Worm (Caenorhabditis elegans) whole organism, L4/young adult: Measurements from ENCODE around the gene T23F4.2.

Experiments used
- W03F9.2 ChIP-seq: fragments of 150-350 bp; optimal IDR thresholded peaks from 2 replicates; lab custom pipeline; 2014; ENCODE audit warnings: missing biosample characterization, missing genetic modification characterization
- dao-5 ChIP-seq: sonication (generic microtip); optimal IDR thresholded peaks from 2 replicates; lab custom pipeline; 2016; ENCODE audit warnings: missing genotype, missing genetic modification characterization, moderate library complexity, missing compliant biosample characterization
- him-1 ChIP-seq: sonication (generic microtip); optimal IDR thresholded peaks from 2 replicates; lab custom pipeline; 2016; ENCODE audit warnings: missing genotype, missing genetic modification reagents, missing genetic modification characterization, missing compliant biosample characterization

Gene T23F4.2

DNA sequence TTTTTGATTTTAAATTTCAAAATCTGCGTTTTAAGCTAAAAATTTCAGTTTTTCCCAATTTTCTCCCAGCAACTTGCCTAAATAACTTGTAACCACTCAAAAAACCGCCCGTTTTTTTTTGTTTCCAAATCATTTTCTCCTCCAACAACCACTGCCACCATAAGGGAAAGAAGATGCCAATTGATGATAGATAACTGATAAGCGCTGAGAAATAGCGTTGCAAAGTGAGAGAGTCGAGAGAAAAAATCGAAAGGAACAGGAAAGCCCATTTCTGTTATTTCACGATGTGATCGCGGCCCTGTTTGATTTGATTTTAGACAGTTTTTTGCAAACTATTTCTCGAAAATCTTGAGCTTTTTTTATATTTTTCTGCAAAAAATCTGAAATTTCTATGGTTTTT, 26.3 kb downstream of the T23F4.2 start:
- TF ChIP-seq dao-5 (tag; lab: Kevin White, UChicago) (no peak), W03F9.2 (tag; lab: Kevin White, UChicago) (no peak), him-1 (no peak)

- TF ChIP-seq W03F9.2 (tag; lab: Kevin White, UChicago) (no peak), him-1 (no peak)
These were observed 28.5 kb downstream of the T23F4.2 start for ce11 chrII:1191853-1192252.

ce11 chrII:1196129-1196528, 32.8 kb downstream of the T23F4.2 start:
- no peak for TF ChIP-seq dao-5 (tag; lab: Kevin White, UChicago)
- no peak for TF ChIP-seq him-1
- TF ChIP-seq W03F9.2 (tag; lab: Kevin White, UChicago) = no peak

DNA sequence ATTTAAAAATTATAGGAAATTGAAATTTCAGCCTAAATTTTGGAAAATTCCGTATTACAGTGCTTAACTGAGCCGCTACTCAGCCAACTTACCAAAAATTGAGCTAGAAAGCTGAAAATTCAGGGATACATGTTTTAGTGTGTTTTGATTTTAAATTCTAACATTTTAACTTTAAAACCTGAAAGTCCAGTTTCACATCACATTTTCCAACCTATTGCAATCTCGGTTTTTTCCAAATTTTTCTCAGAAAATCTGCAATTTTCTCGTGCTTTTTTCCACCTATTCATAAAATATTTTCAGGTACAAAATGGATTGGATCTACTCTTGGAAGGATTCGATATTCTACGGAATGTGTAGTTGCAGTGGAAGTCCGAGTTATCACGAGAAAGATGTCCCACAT, 33.7 kb downstream of the T23F4.2 start, which contains the start of gene F53A10.2:
TSS of gene F53A10.2 (plus strand) at position 301 of the 400 bp plus-strand sequence.
- TF ChIP-seq W03F9.2 (tag; lab: Kevin White, UChicago) (no peak), him-1 (no peak), dao-5 (tag; lab: Kevin White, UChicago) (no peak)

DNA sequence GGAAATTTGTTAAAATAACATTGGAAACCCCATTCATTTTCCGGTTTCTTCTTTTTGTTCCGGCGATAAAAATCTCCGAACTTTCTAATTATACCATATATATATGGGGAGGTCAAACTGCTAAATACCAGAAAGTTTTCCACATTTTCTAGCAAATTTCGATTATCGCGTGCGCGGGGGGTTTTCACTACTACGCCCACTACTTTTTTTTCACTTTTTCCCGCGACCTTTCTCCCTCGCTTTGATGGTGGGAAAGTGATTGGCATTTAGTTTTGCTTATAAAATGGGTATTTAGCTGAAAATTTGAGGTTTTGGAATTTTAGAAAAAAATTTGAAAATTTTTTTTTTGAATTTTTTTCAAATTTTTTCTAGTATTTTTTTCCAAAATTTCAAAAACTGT, 36.6 kb downstream of the T23F4.2 start:
- no peak for TF ChIP-seq dao-5 (tag; lab: Kevin White, UChicago)
- no peak for TF ChIP-seq W03F9.2 (tag; lab: Kevin White, UChicago)
- TF ChIP-seq him-1 = no peak

- TF ChIP-seq W03F9.2 (tag; lab: Kevin White, UChicago) = no peak
- TF ChIP-seq him-1 = no peak
- TF ChIP-seq dao-5 (tag; lab: Kevin White, UChicago) = no peak
These were observed 40.1 kb downstream of the T23F4.2 start for ce11 chrII:1203523-1203922.

DNA sequence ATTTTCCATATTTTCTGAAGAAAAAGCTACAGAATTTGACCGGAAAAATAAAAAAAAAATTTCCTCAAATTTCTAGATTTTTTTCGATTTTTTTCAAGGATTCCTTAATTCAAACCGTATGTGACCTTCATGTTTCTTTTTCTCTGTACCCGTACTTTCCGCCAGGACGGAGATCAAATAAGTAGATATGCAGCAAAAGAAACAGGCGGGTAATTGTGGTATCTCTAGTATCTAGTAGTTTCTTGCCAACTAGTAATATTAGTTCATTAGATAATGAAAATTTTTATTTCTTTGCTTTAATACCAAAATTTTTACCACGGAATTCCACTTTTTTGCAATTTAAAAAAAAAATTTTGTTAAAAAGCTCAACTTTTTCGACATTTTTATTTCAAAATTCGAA, 51.3 kb downstream of the T23F4.2 start:
- TF ChIP-seq W03F9.2 (tag; lab: Kevin White, UChicago) (no peak), dao-5 (tag; lab: Kevin White, UChicago) (no peak), him-1 (no peak)
